Worm (Caenorhabditis elegans): ENCODE measurements around the gene scp-1.

ce11 chrII:9333714-9334113, at the start of gene scp-1:
- TF ChIP-seq tbx-2 (tag; optimal IDR thresholded peaks at IDR 0.05) = no peak
- no peak for TF ChIP-seq pqm-1 (tag; optimal IDR thresholded peaks at IDR 0.05)
- TF ChIP-seq hlh-13 (GFP tag; optimal IDR thresholded peaks at IDR 0.05) = no peak
- TF ChIP-seq ceh-14 (tag; optimal IDR thresholded peaks at IDR 0.05) = no peak
- no peak for TF ChIP-seq Y22D7AL.16 (tag; optimal IDR thresholded peaks at IDR 0.05)
- TF ChIP-seq ama-1 (optimal IDR thresholded peaks at IDR 0.05) = no peak
- TF ChIP-seq sox-4 (tag; optimal IDR thresholded peaks at IDR 0.05) = no peak
- no peak for TF ChIP-seq che-1 (tag; optimal IDR thresholded peaks at IDR 0.05)
- no peak for TF ChIP-seq nfya-1 (tag; optimal IDR thresholded peaks at IDR 0.05)
- TF ChIP-seq fkh-10 (GFP tag; optimal IDR thresholded peaks at IDR 0.05) = no peak

Measured in whole organism, late embryonic.